In the genomic region with DNA sequence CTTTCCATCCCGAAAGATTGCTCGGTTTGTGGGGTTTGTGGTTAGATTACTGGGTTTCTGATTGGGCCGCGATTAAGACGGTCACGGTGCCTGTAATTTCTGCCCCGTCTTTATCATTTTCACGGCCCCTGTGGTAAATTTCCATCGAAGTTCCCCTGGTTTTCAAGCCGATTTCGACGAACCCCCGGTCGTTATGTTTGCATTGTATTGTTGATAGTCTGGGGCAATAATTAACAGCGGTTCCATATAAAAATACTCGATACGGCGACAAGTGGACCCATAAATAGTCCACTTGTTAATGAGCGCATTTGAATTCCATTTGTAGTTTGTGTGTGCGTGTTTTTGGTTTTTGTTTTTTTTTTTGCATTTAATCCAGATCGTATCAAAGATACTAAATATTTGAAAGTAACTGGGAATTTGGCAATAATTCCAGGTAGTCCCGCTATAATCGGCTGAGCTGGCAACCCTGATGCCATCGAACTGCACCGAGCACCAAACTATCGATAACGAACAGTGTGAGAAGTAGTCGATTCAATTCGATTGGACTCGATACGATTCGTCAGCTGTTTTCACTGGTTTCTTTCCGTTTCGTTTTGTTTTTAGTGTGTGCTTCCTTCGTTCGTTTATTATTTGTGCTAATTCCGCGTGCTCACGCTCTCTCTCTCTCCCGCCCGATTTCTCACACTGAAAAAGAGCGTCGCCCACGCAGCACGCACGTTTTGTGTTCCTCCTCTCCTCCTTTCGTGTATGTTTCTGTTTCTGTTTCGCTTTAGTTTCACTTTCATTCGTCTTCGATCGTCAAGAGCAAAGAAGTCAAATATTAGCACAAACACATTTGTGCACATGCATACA, we compare ENCODE assay signal across 7 fruit fly cellular contexts.
TF ChIP-seq lines count a peak whose summit lies in the region.

No protein-coding gene starts in this region.

- TF ChIP-seq CTCF in S2 (optimal IDR thresholded peaks at IDR 0.05; lab: Kevin White, UChicago), result peak; percentile 36 to 46
- peak; percentile 29 for TF ChIP-seq CTCF in whole organism, embryonic (GFP tag; optimal IDR thresholded peaks at IDR 0.05; lab: Kevin White, UChicago)

TF ChIP-seq in Kc167, 6 proteins besides CTCF, POLR2A, EP300 and RAD21:
- TF ChIP-seq psq (optimal IDR thresholded peaks at IDR 0.05; lab: Kevin White, UChicago), result peak; percentile 34
- no peak for TF ChIP-seq h (optimal IDR thresholded peaks at IDR 0.05; lab: Kevin White, UChicago)

TF ChIP-seq in whole organism, adult, 20 proteins besides CTCF, POLR2A, EP300 and RAD21 (continues in another document):
- TF ChIP-seq cnc (optimal IDR thresholded peaks at IDR 0.05; lab: Kevin White, UChicago) (no peak), CG14711 (tag; optimal IDR thresholded peaks at IDR 0.05; lab: Kevin White, UChicago) (peak; percentile 93), CG33017 (tag; optimal IDR thresholded peaks at IDR 0.05; lab: Kevin White, UChicago) (no peak), CG1620 (GFP tag; optimal IDR thresholded peaks at IDR 0.05; lab: Kevin White, UChicago) (no peak), Hr96 (GFP tag; optimal IDR thresholded peaks at IDR 0.05; lab: Kevin White, UChicago) (peak; percentile 46), CG7101 (tag; optimal IDR thresholded peaks at IDR 0.05; lab: Kevin White, UChicago) (peak; percentile 49), CG12768 (GFP tag; optimal IDR thresholded peaks at IDR 0.05; lab: Kevin White, UChicago) (peak; percentile 42), ovo (GFP tag; optimal IDR thresholded peaks at IDR 0.05; lab: Kevin White, UChicago) (peak; percentile 92), tj (GFP tag; optimal IDR thresholded peaks at IDR 0.05; lab: Kevin White, UChicago) (peak; percentile 80), pad (GFP tag; optimal IDR thresholded peaks at IDR 0.05; lab: Kevin White, UChicago) (no peak), Mnt (GFP tag; optimal IDR thresholded peaks at IDR 0.05; lab: Kevin White, UChicago) (peak; percentile 76), Clk (GFP tag; optimal IDR thresholded peaks at IDR 0.05; lab: Kevin White, UChicago) (no peak), Crg-1 (GFP tag; optimal IDR thresholded peaks at IDR 0.05; lab: Kevin White, UChicago) (no peak), kay (GFP tag; lab: Kevin White, UChicago; ENCODE audit: borderline replicate concordance) (no peak), CG5204 (GFP tag; optimal IDR thresholded peaks at IDR 0.05; lab: Kevin White, UChicago) (no peak), cic (GFP tag; optimal IDR thresholded peaks at IDR 0.05; lab: Kevin White, UChicago) (no peak)

TF ChIP-seq in whole organism, embryonic, 481 proteins besides CTCF, POLR2A, EP300 and RAD21 (continues in another document):
- TF ChIP-seq CG8924 (tag; optimal IDR thresholded peaks at IDR 0.05; lab: Kevin White, UChicago) (peak; percentile 39), HLH3B (GFP tag; IDR thresholded peaks at IDR 0.05; lab: Robert Waterston, UW) (no peak), H15 (GFP tag; IDR thresholded peaks at IDR 0.05; lab: Robert Waterston, UW) (no peak), tna (GFP tag; IDR thresholded peaks at IDR 0.05; lab: Robert Waterston, UW; ENCODE audit: partially characterized antibody) (peak; percentile 64), CG13894 (tag; optimal IDR thresholded peaks at IDR 0.05; lab: Kevin White, UChicago) (peak; percentile 62), lov (optimal IDR thresholded peaks at IDR 0.05; lab: Kevin White, UChicago) (no peak), lov (GFP tag; IDR thresholded peaks at IDR 0.05; lab: Robert Waterston, UW) (no peak), CG6683 (GFP tag; optimal IDR thresholded peaks at IDR 0.05; lab: Kevin White, UChicago) (no peak), CG3163 (GFP tag; optimal IDR thresholded peaks at IDR 0.05; lab: Kevin White, UChicago) (peak; percentile 13), CG4328 (GFP tag; optimal IDR thresholded peaks at IDR 0.05; lab: Kevin White, UChicago) (no peak), CG12744 (GFP tag; optimal IDR thresholded peaks at IDR 0.05; lab: Kevin White, UChicago) (no peak), CG17328 (GFP tag; IDR thresholded peaks at IDR 0.05; lab: Robert Waterston, UW) (no peak), ttk (GFP tag; IDR thresholded peaks at IDR 0.05; lab: Robert Waterston, UW) (0 out of 2 replicates have a peak, but pooled peaks have one; percentile 15), CG16863 (GFP tag; optimal IDR thresholded peaks at IDR 0.05; lab: Kevin White, UChicago) (peak; percentile 70), Sry-δ (GFP tag; optimal IDR thresholded peaks at IDR 0.05; lab: Kevin White, UChicago) (peak; percentile 83), HmgZ (tag; optimal IDR thresholded peaks at IDR 0.05; lab: Kevin White, UChicago) (peak; percentile 41)

TF ChIP-seq in whole organism, prepupa, 60 proteins besides CTCF, POLR2A, EP300 and RAD21 (continues in another document):
- TF ChIP-seq CG6792 (GFP tag; optimal IDR thresholded peaks at IDR 0.05; lab: Kevin White, UChicago), result peak; percentile 2
- TF ChIP-seq CG3032 (tag; optimal IDR thresholded peaks at IDR 0.05; lab: Kevin White, UChicago), result no peak
- peak; percentile 41 for TF ChIP-seq Eip75B (GFP tag; optimal IDR thresholded peaks at IDR 0.05; lab: Kevin White, UChicago)
- peak; percentile 32 for TF ChIP-seq Sox14 (GFP tag; optimal IDR thresholded peaks at IDR 0.05; lab: Kevin White, UChicago)
- TF ChIP-seq CG6163 (GFP tag; IDR thresholded peaks at IDR 0.05; lab: Robert Waterston, UW), result peak; percentile 56; the same call in 2 of the 3 replicates
- no peak for TF ChIP-seq cyc (GFP tag; optimal IDR thresholded peaks at IDR 0.05; lab: Kevin White, UChicago)
- TF ChIP-seq Blimp-1 (GFP tag; optimal IDR thresholded peaks at IDR 0.05; lab: Kevin White, UChicago), result peak; percentile 93
- peak; percentile 93 for TF ChIP-seq svp (GFP tag; lab: Kevin White, UChicago)
- peak; percentile 0 for TF ChIP-seq CG3919 (GFP tag; optimal IDR thresholded peaks at IDR 0.05; lab: Kevin White, UChicago)
- peak; percentile 25 for TF ChIP-seq Smox (GFP tag; optimal IDR thresholded peaks at IDR 0.05; lab: Kevin White, UChicago)
- peak; percentile 73 for TF ChIP-seq Eip78C (GFP tag; lab: Kevin White, UChicago)
- peak; percentile 37 for TF ChIP-seq esn (GFP tag; optimal IDR thresholded peaks at IDR 0.05; lab: Kevin White, UChicago)
- no peak for TF ChIP-seq CG11902 (GFP tag; optimal IDR thresholded peaks at IDR 0.05; lab: Kevin White, UChicago)
- peak in 1 of 2 experiments; percentile 31 for TF ChIP-seq ss (GFP tag; optimal IDR thresholded peaks at IDR 0.05; lab: Kevin White, UChicago)
- TF ChIP-seq lz (GFP tag; optimal IDR thresholded peaks at IDR 0.05; lab: Kevin White, UChicago), result peak; percentile 26
- no peak for TF ChIP-seq net (GFP tag; optimal IDR thresholded peaks at IDR 0.05; lab: Kevin White, UChicago)
- TF ChIP-seq Sox15 (GFP tag; optimal IDR thresholded peaks at IDR 0.05; lab: Kevin White, UChicago), result no peak

TF ChIP-seq in whole organism, pupa, 21 proteins besides CTCF, POLR2A, EP300 and RAD21 (continues in another document):
- TF ChIP-seq CG13204 (GFP tag; optimal IDR thresholded peaks at IDR 0.05; lab: Kevin White, UChicago), result no peak
- TF ChIP-seq CG4496 (GFP tag; IDR thresholded peaks at IDR 0.05; lab: Robert Waterston, UW), result peak; percentile 58; the same call in 2 of the 3 replicates
- TF ChIP-seq CG10348 (GFP tag; IDR thresholded peaks at IDR 0.05; lab: Robert Waterston, UW), result no peak
- TF ChIP-seq Pif1A (GFP tag; optimal IDR thresholded peaks at IDR 0.05; lab: Kevin White, UChicago), result no peak
- peak; percentile 20; the same call in 1 of the 2 replicates for TF ChIP-seq Ets98B (GFP tag; IDR thresholded peaks at IDR 0.05; lab: Robert Waterston, UW)
- no peak for TF ChIP-seq D1 (tag; optimal IDR thresholded peaks at IDR 0.05; lab: Kevin White, UChicago)
- no peak for TF ChIP-seq Snoo (tag; optimal IDR thresholded peaks at IDR 0.05; lab: Kevin White, UChicago)
- TF ChIP-seq CG14655 (GFP tag; optimal IDR thresholded peaks at IDR 0.05; lab: Kevin White, UChicago), result no peak
- 0 out of 3 replicates have a peak, but pooled peaks have one; percentile 40 for TF ChIP-seq fd96Ca (GFP tag; IDR thresholded peaks at IDR 0.05; lab: Robert Waterston, UW)
- TF ChIP-seq EcR (GFP tag; optimal IDR thresholded peaks at IDR 0.05; lab: Kevin White, UChicago), result no peak
- TF ChIP-seq CG15710 (tag; optimal IDR thresholded peaks at IDR 0.05; lab: Kevin White, UChicago), result no peak
- TF ChIP-seq CG8159 (tag; optimal IDR thresholded peaks at IDR 0.05; lab: Kevin White, UChicago), result no peak
- no peak for TF ChIP-seq CG17806 (tag; optimal IDR thresholded peaks at IDR 0.05; lab: Kevin White, UChicago)
- TF ChIP-seq CG9948 (tag; optimal IDR thresholded peaks at IDR 0.05; lab: Kevin White, UChicago), result no peak
- TF ChIP-seq Pif1B (GFP tag; optimal IDR thresholded peaks at IDR 0.05; lab: Kevin White, UChicago), result no peak
- 0 out of 2 replicates have a peak, but pooled peaks have one; percentile 24 for TF ChIP-seq CG32121 (GFP tag; IDR thresholded peaks at IDR 0.05; lab: Robert Waterston, UW)
- TF ChIP-seq rn (GFP tag; IDR thresholded peaks at IDR 0.05; lab: Robert Waterston, UW), result no peak

TF ChIP-seq in whole organism, wandering third instar larva, 38 proteins besides CTCF, POLR2A, EP300 and RAD21 (continues in another document):
- TF ChIP-seq psq (GFP tag; optimal IDR thresholded peaks at IDR 0.05; lab: Kevin White, UChicago) (peak; percentile 93), Mio (GFP tag; optimal IDR thresholded peaks at IDR 0.05; lab: Kevin White, UChicago) (no peak), Vsx2 (GFP tag; optimal IDR thresholded peaks at IDR 0.05; lab: Kevin White, UChicago; ENCODE audit: partially characterized antibody) (no peak), sv (GFP tag; optimal IDR thresholded peaks at IDR 0.05; lab: Kevin White, UChicago) (peak; percentile 22), dsf (GFP tag; optimal IDR thresholded peaks at IDR 0.05; lab: Kevin White, UChicago; ENCODE audit: borderline replicate concordance) (no peak), pan (optimal IDR thresholded peaks at IDR 0.05; lab: Kevin White, UChicago) (no peak), CG32264 (GFP tag; optimal IDR thresholded peaks at IDR 0.05; lab: Kevin White, UChicago) (no peak), GATAd (GFP tag; optimal IDR thresholded peaks at IDR 0.05; lab: Kevin White, UChicago) (no peak), jim (GFP tag; optimal IDR thresholded peaks at IDR 0.05; lab: Kevin White, UChicago) (no peak), Hr83 (GFP tag; optimal IDR thresholded peaks at IDR 0.05; lab: Kevin White, UChicago; ENCODE audit: poor library complexity, severe bottlenecking) (no peak), ey (GFP tag; optimal IDR thresholded peaks at IDR 0.05; lab: Kevin White, UChicago) (peak; percentile 29), Rel (GFP tag; optimal IDR thresholded peaks at IDR 0.05; lab: Kevin White, UChicago) (no peak), Rel (tag; optimal IDR thresholded peaks at IDR 0.05; lab: Kevin White, UChicago) (peak; percentile 77), foxo (GFP tag; optimal IDR thresholded peaks at IDR 0.05; lab: Kevin White, UChicago) (peak in 1 of 2 experiments; percentile 51), CG9705 (GFP tag; optimal IDR thresholded peaks at IDR 0.05; lab: Kevin White, UChicago) (no peak), woc (GFP tag; optimal IDR thresholded peaks at IDR 0.05; lab: Kevin White, UChicago) (no peak), brk (GFP tag; optimal IDR thresholded peaks at IDR 0.05; lab: Kevin White, UChicago) (no peak), rgr (GFP tag; optimal IDR thresholded peaks at IDR 0.05; lab: Kevin White, UChicago) (peak; percentile 37), Dif (GFP tag; optimal IDR thresholded peaks at IDR 0.05; lab: Kevin White, UChicago; ENCODE audit: partially characterized antibody) (no peak)
